Fruit fly (Drosophila melanogaster) whole organism, embryonic: ENCODE data around the gene JMJD5.
A peak's percentile ranks its signal among the peaks of the same experiment; 100 is the strongest.

Source experiments
- Bgb ChIP-seq: fragments of 200-800 bp; sonication (Bioruptor generic); IDR thresholded peaks from 2 replicates; pipeline ENCODE4 v1.3.6; 2022; ENCODE audit warnings: missing biosample characterization, missing genetic modification characterization; ENCODE audit not compliant: partially characterized antibody
- CG11093 ChIP-seq: fragments of 200-800 bp; sonication (Bioruptor generic); IDR thresholded peaks from 3 replicates; pipeline ENCODE4 v1.3.6; 2022; ENCODE audit warnings: missing biosample characterization, missing genetic modification characterization
- CG12769 ChIP-seq: fragments of 200-800 bp; sonication (Bioruptor generic); optimal IDR thresholded peaks from 2 replicates; lab custom pipeline; 2019; ENCODE audit warnings: missing biosample characterization, mild to moderate bottlenecking, missing genetic modification characterization, moderate library complexity
- CG15696 ChIP-seq: fragments of 200-800 bp; sonication (Bioruptor generic); optimal IDR thresholded peaks from 2 replicates; lab custom pipeline; 2019; ENCODE audit warnings: missing biosample characterization, mild to moderate bottlenecking, missing genetic modification characterization, moderate library complexity
- CG17612 ChIP-seq: fragments of 200-800 bp; sonication (Bioruptor generic); IDR thresholded peaks from 2 replicates; pipeline ENCODE4 v1.3.6; 2022; ENCODE audit warnings: missing biosample characterization, missing genetic modification characterization
- CG31441 ChIP-seq: fragments of 200-800 bp; sonication (Bioruptor generic); IDR thresholded peaks from 2 replicates; pipeline ENCODE4 v1.3.6; 2022; ENCODE audit warnings: missing biosample characterization, missing genetic modification characterization
- CG3847 ChIP-seq: fragments of 200-800 bp; sonication (Bioruptor generic); IDR thresholded peaks from 2 replicates; pipeline ENCODE4 v1.3.6; 2022; ENCODE audit warnings: missing biosample characterization, missing genetic modification characterization
- CG3995 ChIP-seq: fragments of 200-800 bp; sonication (Bioruptor generic); optimal IDR thresholded peaks from 3 replicates; lab custom pipeline; 2016; ENCODE audit warnings: missing biosample characterization, missing genetic modification characterization
- CG42726 ChIP-seq: fragments of 200-800 bp; sonication (Bioruptor generic); IDR thresholded peaks from 2 replicates; pipeline ENCODE4 v1.3.6; 2022; ENCODE audit warnings: missing biosample characterization, missing genetic modification characterization; ENCODE audit not compliant: partially characterized antibody
- CG4404 ChIP-seq: fragments of 200-800 bp; sonication (Bioruptor generic); IDR thresholded peaks from 2 replicates; pipeline ENCODE4 v1.3.6; 2022; ENCODE audit warnings: missing biosample characterization, missing genetic modification characterization
- CG5180 ChIP-seq: fragments of 200-800 bp; sonication (Bioruptor generic); optimal IDR thresholded peaks from 3 replicates; lab custom pipeline; 2017; ENCODE audit warnings: missing biosample characterization, missing genetic modification characterization, mild to moderate bottlenecking, moderate library complexity, missing genetic modification reagents
- CG6254 ChIP-seq: fragments of 200-800 bp; sonication (Bioruptor generic); optimal IDR thresholded peaks from 3 replicates; lab custom pipeline; 2017; ENCODE audit warnings: mild to moderate bottlenecking, missing biosample characterization, missing genetic modification reagents, missing genetic modification characterization
- CG7556 ChIP-seq: fragments of 200-800 bp; sonication (Bioruptor generic); optimal IDR thresholded peaks from 2 replicates; lab custom pipeline; 2017; ENCODE audit warnings: missing biosample characterization, mild to moderate bottlenecking, missing genetic modification characterization
- CG8944 ChIP-seq: fragments of 200-800 bp; sonication (Bioruptor generic); optimal IDR thresholded peaks from 3 replicates; lab custom pipeline; 2016; ENCODE audit warnings: missing biosample characterization, missing genetic modification characterization
- CG9215 ChIP-seq: fragments of 200-800 bp; sonication (Bioruptor generic); IDR thresholded peaks from 2 replicates; pipeline ENCODE4 v1.3.6; 2022; ENCODE audit warnings: missing biosample characterization, missing genetic modification characterization
- CG9437 ChIP-seq: fragments of 200-800 bp; sonication (Bioruptor generic); optimal IDR thresholded peaks from 2 replicates; lab custom pipeline; 2018; ENCODE audit warnings: missing biosample characterization, mild to moderate bottlenecking, missing genetic modification characterization
- CG9817 ChIP-seq: fragments of 200-800 bp; sonication (Bioruptor generic); optimal IDR thresholded peaks from 2 replicates; lab custom pipeline; 2018; ENCODE audit warnings: missing biosample characterization, mild to moderate bottlenecking, missing genetic modification characterization, moderate library complexity
- CG9876 ChIP-seq: fragments of 200-800 bp; sonication (Bioruptor generic); optimal IDR thresholded peaks from 2 replicates; lab custom pipeline; 2016; ENCODE audit warnings: missing biosample characterization, missing genetic modification characterization
- Gsc ChIP-seq: fragments of 200-800 bp; sonication (Bioruptor generic); IDR thresholded peaks from 2 replicates; pipeline ENCODE4 v1.3.6; 2022; ENCODE audit warnings: missing biosample characterization, missing genetic modification characterization
- Hr78 ChIP-seq, 2 experiments: fragments of 200-800 bp in 1 of 2; fragments of >200 bp in 1 of 2; sonication (Bioruptor generic) in 1 of 2; optimal IDR thresholded peaks; 2 replicates each; lab custom pipeline; 2017 to 2019; ENCODE audit warnings: missing biosample characterization in 2 of 2, missing genetic modification characterization in 2 of 2, mild to moderate bottlenecking in 1 of 2, moderate library complexity in 1 of 2
- NC2α ChIP-seq: fragments of 200-800 bp; sonication (Bioruptor generic); optimal IDR thresholded peaks from 2 replicates; lab custom pipeline; 2016; ENCODE audit warnings: missing biosample characterization, missing genetic modification characterization
- Oli ChIP-seq: fragments of 200-800 bp; sonication (Bioruptor generic); optimal IDR thresholded peaks from 2 replicates; lab custom pipeline; 2018; ENCODE audit warnings: missing biosample characterization, mild to moderate bottlenecking, missing genetic modification characterization, moderate library complexity
- Side ChIP-seq: fragments of 200-800 bp; sonication (Bioruptor generic); optimal IDR thresholded peaks from 2 replicates; lab custom pipeline; 2016; ENCODE audit warnings: missing biosample characterization, missing genetic modification characterization
- Sin3A ChIP-seq: fragments of >200 bp; optimal IDR thresholded peaks from 2 replicates; lab custom pipeline; 2018
- Taf1 ChIP-seq: fragments of 200-800 bp; sonication (Bioruptor generic); IDR thresholded peaks from 2 replicates; pipeline ENCODE4 v1.3.6; 2022; ENCODE audit warnings: missing biosample characterization, missing genetic modification characterization
- Xrp1 ChIP-seq: fragments of 200-800 bp; sonication (Bioruptor generic); IDR thresholded peaks from 2 replicates; pipeline ENCODE4 v1.3.6; 2022; ENCODE audit warnings: missing biosample characterization, missing genetic modification characterization
- ac ChIP-seq: fragments of 200-800 bp; sonication (Bioruptor generic); optimal IDR thresholded peaks from 3 replicates; lab custom pipeline; 2017; ENCODE audit warnings: missing biosample characterization, mild to moderate bottlenecking, missing genetic modification characterization
- ash1 ChIP-seq: fragments of 200-800 bp; sonication (Bioruptor generic); optimal IDR thresholded peaks from 2 replicates; lab custom pipeline; 2018; ENCODE audit warnings: missing biosample characterization, mild to moderate bottlenecking, missing genetic modification characterization
- croc ChIP-seq: fragments of 200-800 bp; sonication (Bioruptor generic); conservative IDR thresholded peaks from 3 replicates; pipeline ENCODE4 v1.3.6; 2022; ENCODE audit warnings: missing biosample characterization, missing genetic modification characterization
- dati ChIP-seq: fragments of 200-800 bp; sonication (Bioruptor generic); IDR thresholded peaks from 2 replicates; pipeline ENCODE4 v1.3.6; 2022; ENCODE audit warnings: missing biosample characterization, missing genetic modification characterization
- emc ChIP-seq: fragments of 200-800 bp; sonication (Bioruptor generic); optimal IDR thresholded peaks from 2 replicates; lab custom pipeline; 2016; ENCODE audit warnings: missing biosample characterization, missing genetic modification characterization
- en ChIP-seq: fragments of 200-800 bp; sonication (Bioruptor generic); optimal IDR thresholded peaks from 2 replicates; lab custom pipeline; 2016; ENCODE audit warnings: missing biosample characterization, missing genetic modification characterization
- eyg ChIP-seq: fragments of 200-800 bp; sonication (Bioruptor generic); optimal IDR thresholded peaks from 3 replicates; lab custom pipeline; 2016; ENCODE audit warnings: missing biosample characterization, missing genetic modification characterization
- gcm2 ChIP-seq: fragments of 200-800 bp; sonication (Bioruptor generic); optimal IDR thresholded peaks from 2 replicates; lab custom pipeline; 2016; ENCODE audit warnings: missing biosample characterization, missing genetic modification characterization
- inv ChIP-seq: fragments of 200-800 bp; sonication (Bioruptor generic); IDR thresholded peaks from 2 replicates; pipeline ENCODE4 v1.3.6; 2022; ENCODE audit warnings: missing biosample characterization, missing genetic modification characterization; ENCODE audit not compliant: partially characterized antibody
- ken ChIP-seq: fragments of 200-800 bp; sonication (Bioruptor generic); IDR thresholded peaks from 3 replicates; pipeline ENCODE4 v1.3.6; 2022; ENCODE audit warnings: missing biosample characterization, missing genetic modification characterization
- lab ChIP-seq: fragments of 200-800 bp; sonication (Bioruptor generic); optimal IDR thresholded peaks from 3 replicates; lab custom pipeline; 2017; ENCODE audit warnings: missing biosample characterization, missing genetic modification characterization, mild to moderate bottlenecking, moderate library complexity, missing genetic modification reagents
- mam ChIP-seq: fragments of 200-800 bp; sonication (Bioruptor generic); optimal IDR thresholded peaks from 3 replicates; lab custom pipeline; 2016; ENCODE audit warnings: missing biosample characterization, missing genetic modification characterization
- nmo ChIP-seq: fragments of 200-800 bp; sonication (Bioruptor generic); optimal IDR thresholded peaks from 2 replicates; lab custom pipeline; 2018; ENCODE audit warnings: missing biosample characterization, mild to moderate bottlenecking, missing genetic modification characterization, moderate library complexity
- pb ChIP-seq: fragments of 200-800 bp; sonication (Bioruptor generic); optimal IDR thresholded peaks from 3 replicates; lab custom pipeline; 2016; ENCODE audit warnings: missing biosample characterization, missing genetic modification characterization
- peb ChIP-seq: fragments of 200-800 bp; sonication (Bioruptor generic); IDR thresholded peaks from 2 replicates; pipeline ENCODE4 v1.3.6; 2022; ENCODE audit warnings: missing biosample characterization, missing genetic modification characterization
- ranshi ChIP-seq: fragments of 200-800 bp; sonication (Bioruptor generic); IDR thresholded peaks from 2 replicates; pipeline ENCODE4 v1.3.6; 2022; ENCODE audit warnings: missing biosample characterization, missing genetic modification characterization
- schlank ChIP-seq: fragments of 200-800 bp; sonication (Bioruptor generic); optimal IDR thresholded peaks from 2 replicates; lab custom pipeline; 2018; ENCODE audit warnings: missing biosample characterization, mild to moderate bottlenecking, missing genetic modification characterization
- shn ChIP-seq: fragments of 200-800 bp; sonication (Bioruptor generic); optimal IDR thresholded peaks from 3 replicates; lab custom pipeline; 2016; ENCODE audit warnings: missing biosample characterization, missing genetic modification characterization
- tll ChIP-seq, 2 experiments: fragments of 200-800 bp in 1 of 2; fragments of >200 bp in 1 of 2; sonication (Bioruptor generic) in 1 of 2; optimal IDR thresholded peaks; 2 replicates each; lab custom pipeline; 2017 to 2019; ENCODE audit warnings: missing biosample characterization in 2 of 2, missing genetic modification characterization in 2 of 2, mild to moderate bottlenecking in 1 of 2, moderate library complexity in 1 of 2
- toy ChIP-seq: fragments of 200-800 bp; sonication (Bioruptor generic); IDR thresholded peaks from 2 replicates; pipeline ENCODE4 v1.3.6; 2022; ENCODE audit warnings: missing biosample characterization, missing genetic modification characterization
- twi ChIP-seq: fragments of 200-800 bp; optimal IDR thresholded peaks from 2 replicates; lab custom pipeline; 2019; ENCODE audit warnings: missing biosample characterization, mild to moderate bottlenecking, missing genetic modification characterization, moderate library complexity
- vvl ChIP-seq: fragments of 200-800 bp; sonication (Bioruptor generic); IDR thresholded peaks from 2 replicates; pipeline ENCODE4 v1.3.6; 2022; ENCODE audit warnings: missing biosample characterization, missing genetic modification characterization
- zen ChIP-seq: fragments of 200-800 bp; sonication (Bioruptor generic); optimal IDR thresholded peaks from 3 replicates; lab custom pipeline; 2018; ENCODE audit warnings: missing biosample characterization, mild to moderate bottlenecking, missing genetic modification characterization, moderate library complexity

Gene JMJD5

dm6 chr3L:791251-791991 is 49.7 kb downstream of the JMJD5 start (continued):
- TF ChIP-seq CG4404 (GFP tag; lab: Robert Waterston, UW) (0 out of 2 replicates have a peak, but pooled peaks have one; percentile 31), en (no peak), vvl (peak; percentile 75), peb (GFP tag; lab: Robert Waterston, UW) (peak; percentile 32; the same call in 1 of the 2 replicates), lab (GFP tag; lab: Kevin White, UChicago) (peak; percentile 52), emc (GFP tag; lab: Kevin White, UChicago) (no peak), CG8944 (GFP tag; lab: Kevin White, UChicago) (no peak), zen (tag; lab: Kevin White, UChicago) (no peak), Sin3A (no peak), ash1 (no peak), eyg (GFP tag; lab: Kevin White, UChicago) (no peak), CG11093 (peak; percentile 57; the same call in 1 of the 3 replicates), shn (peak; percentile 33), dati (GFP tag; lab: Robert Waterston, UW) (no peak), croc (GFP tag; lab: Robert Waterston, UW) (peak; percentile 57), ranshi (GFP tag; lab: Robert Waterston, UW) (peak; percentile 38; the same call in 1 of the 2 replicates), CG5180 (GFP tag; lab: Kevin White, UChicago) (peak; percentile 38), Taf1 (GFP tag; lab: Robert Waterston, UW) (0 out of 2 replicates have a peak, but pooled peaks have one; percentile 22), mam (GFP tag; lab: Kevin White, UChicago) (peak; percentile 2), CG31441 (GFP tag; lab: Robert Waterston, UW) (peak; percentile 80), CG7556 (peak; percentile 67), nmo (GFP tag; lab: Kevin White, UChicago) (peak; percentile 13), Hr78 (GFP tag; optimal IDR thresholded peaks at IDR 0.05; lab: Kevin White, UChicago) (peak in 1 of 2 experiments; percentile 66), pb (GFP tag; lab: Kevin White, UChicago) (no peak), CG9437 (peak; percentile 47), inv (GFP tag; lab: Robert Waterston, UW) (peak; percentile 48; the same call in 1 of the 2 replicates), NC2α (no peak), CG15696 (tag; lab: Kevin White, UChicago) (peak; percentile 35), Oli (tag; lab: Kevin White, UChicago) (peak; percentile 75), ken (GFP tag; lab: Robert Waterston, UW) (peak; percentile 52; the same call in 1 of the 3 replicates), gcm2 (GFP tag; lab: Kevin White, UChicago) (peak; percentile 1), CG3847 (GFP tag; lab: Robert Waterston, UW) (peak; percentile 36; the same call in 1 of the 2 replicates), CG42726 (GFP tag; lab: Robert Waterston, UW) (no peak), CG17612 (GFP tag; lab: Robert Waterston, UW) (no peak), Gsc (GFP tag; lab: Robert Waterston, UW) (no peak), CG3995 (no peak), toy (GFP tag; lab: Robert Waterston, UW) (no peak), CG6254 (GFP tag; lab: Kevin White, UChicago) (peak; percentile 52), twi (tag; lab: Kevin White, UChicago) (peak; percentile 7), Xrp1 (GFP tag; lab: Robert Waterston, UW) (peak; percentile 86), Side (GFP tag; lab: Kevin White, UChicago) (no peak), Bgb (GFP tag; lab: Robert Waterston, UW) (peak; percentile 53; the same call in 1 of the 2 replicates), CG9215 (GFP tag; lab: Robert Waterston, UW) (peak; percentile 35; the same call in 1 of the 2 replicates), schlank (tag; lab: Kevin White, UChicago) (no peak), CG9817 (tag; lab: Kevin White, UChicago) (peak; percentile 25), ac (GFP tag; lab: Kevin White, UChicago) (peak; percentile 50), CG12769 (peak; percentile 54), CG9876 (GFP tag; lab: Kevin White, UChicago) (no peak), tll (GFP tag; optimal IDR thresholded peaks at IDR 0.05; lab: Kevin White, UChicago) (peak in 1 of 2 experiments; percentile 35)
